Worm (Caenorhabditis elegans): ENCODE results near the gene fbxa-143.

fbxa-143 gene

ce11 chrV:16099441-16099840 lies 27.9 kb downstream of the fbxa-143 start, which contains the start of gene str-7:
str-7 (minus strand) TSS chrV:16099541.
- no peak for TF ChIP-seq unc-62 (GFP tag; optimal IDR thresholded peaks at IDR 0.05)

ce11 chrV:16094862-16095261 lies 32.4 kb downstream of the fbxa-143 start:
- TF ChIP-seq unc-62 (GFP tag; optimal IDR thresholded peaks at IDR 0.05), result no peak

ce11 chrV:16094284-16094683 lies 33.0 kb downstream of the fbxa-143 start, which contains the start of gene F22B8.7:
F22B8.7 (plus strand) TSS chrV:16094584.
- TF ChIP-seq unc-62 (GFP tag; optimal IDR thresholded peaks at IDR 0.05), result no peak

- TF ChIP-seq unc-62 (GFP tag; optimal IDR thresholded peaks at IDR 0.05), result no peak
Observed at ce11 chrV:16090685-16091084, 36.6 kb downstream of the fbxa-143 start, which contains the start of gene F22B8.3. F22B8.3 (plus strand) TSS chrV:16090985.

ce11 chrV:16080678-16081077 lies 46.6 kb downstream of the fbxa-143 start:
- no peak for TF ChIP-seq unc-62 (GFP tag; optimal IDR thresholded peaks at IDR 0.05)

- no peak for TF ChIP-seq unc-62 (GFP tag; optimal IDR thresholded peaks at IDR 0.05)
Observed at ce11 chrV:16080039-16080438, 47.3 kb downstream of the fbxa-143 start.

Data from whole organism, dauer.